Fruit fly (Drosophila melanogaster): Measurements from ENCODE around the gene Prps.
A peak's percentile ranks its signal among the peaks of the same experiment; 100 is the strongest.

Prps gene

dm6 chr3L:9713828-9714536 is 17.5 kb upstream of the Prps start, which contains the start of gene vsg (continued):
- TF ChIP-seq CG12299 (tag; optimal IDR thresholded peaks at IDR 0.05) (peak; percentile 29), CG13775 (GFP tag; optimal IDR thresholded peaks at IDR 0.05) (peak; percentile 91), CG5180 (GFP tag; optimal IDR thresholded peaks at IDR 0.05) (peak; percentile 35), CG9437 (GFP tag; optimal IDR thresholded peaks at IDR 0.05) (peak; percentile 87), CG3838 (GFP tag; optimal IDR thresholded peaks at IDR 0.05) (no peak), lmd (GFP tag; IDR thresholded peaks at IDR 0.05) (peak; percentile 74), Trl (optimal IDR thresholded peaks at IDR 0.05) (no peak), Trl (GFP tag; optimal IDR thresholded peaks at IDR 0.05) (peak; percentile 28), CG30431 (GFP tag; optimal IDR thresholded peaks at IDR 0.05) (peak; percentile 62), CG7357 (GFP tag; IDR thresholded peaks at IDR 0.05) (peak; percentile 81; the same call in 2 of the 3 replicates), ttk (GFP tag; IDR thresholded peaks at IDR 0.05) (peak; percentile 66), CG2116 (GFP tag; optimal IDR thresholded peaks at IDR 0.05) (peak; percentile 67), CG31441 (GFP tag; IDR thresholded peaks at IDR 0.05) (peak; percentile 94), Meics (GFP tag; optimal IDR thresholded peaks at IDR 0.05) (peak; percentile 85), CG11504 (tag; optimal IDR thresholded peaks at IDR 0.05) (peak; percentile 89), ase (GFP tag; IDR thresholded peaks at IDR 0.05) (peak; percentile 19; the same call in 1 of the 3 replicates), HLHmδ (GFP tag; optimal IDR thresholded peaks at IDR 0.05) (peak; percentile 10), HmgZ (tag; optimal IDR thresholded peaks at IDR 0.05) (peak; percentile 34), CG12769 (tag; optimal IDR thresholded peaks at IDR 0.05) (no peak), dmrt11E (tag; optimal IDR thresholded peaks at IDR 0.05) (peak; percentile 83), CG2120 (GFP tag; optimal IDR thresholded peaks at IDR 0.05) (peak; percentile 78), Awh (GFP tag; IDR thresholded peaks at IDR 0.05) (0 out of 2 replicates have a peak, but pooled peaks have one; percentile 18), p53 (GFP tag; optimal IDR thresholded peaks at IDR 0.05) (peak; percentile 14), Nf-YB (GFP tag; optimal IDR thresholded peaks at IDR 0.05) (peak; percentile 72), crc (GFP tag; optimal IDR thresholded peaks at IDR 0.05) (no peak), CG10462 (GFP tag; optimal IDR thresholded peaks at IDR 0.05) (peak; percentile 63), sima (GFP tag; optimal IDR thresholded peaks at IDR 0.05) (no peak), CG34376 (GFP tag; optimal IDR thresholded peaks at IDR 0.05) (no peak), Xrp1 (GFP tag; IDR thresholded peaks at IDR 0.05) (peak; percentile 59), ewg (GFP tag; optimal IDR thresholded peaks at IDR 0.05) (peak; percentile 59), dati (GFP tag; IDR thresholded peaks at IDR 0.05) (no peak), D19A (tag; optimal IDR thresholded peaks at IDR 0.05) (peak; percentile 78), CG4730 (GFP tag; IDR thresholded peaks at IDR 0.05) (peak; percentile 57; the same call in 1 of the 2 replicates), Ets65A (GFP tag) (peak; percentile 95), cas (GFP tag; IDR thresholded peaks at IDR 0.05) (peak; percentile 29; the same call in 1 of the 2 replicates), CG15479 (GFP tag; optimal IDR thresholded peaks at IDR 0.05) (no peak), Opbp (GFP tag; IDR thresholded peaks at IDR 0.05; ENCODE audit: partially characterized antibody) (peak; percentile 93), CG8478 (optimal IDR thresholded peaks at IDR 0.05) (no peak), CG10366 (GFP tag; IDR thresholded peaks at IDR 0.05) (peak; percentile 60; the same call in 1 of the 2 replicates), ci (GFP tag; IDR thresholded peaks at IDR 0.05) (peak; percentile 16; the same call in 2 of the 3 replicates), CG10209 (GFP tag; optimal IDR thresholded peaks at IDR 0.05) (peak; percentile 82), bowl (GFP tag; IDR thresholded peaks at IDR 0.05) (no peak), slp2 (GFP tag; optimal IDR thresholded peaks at IDR 0.05) (peak; percentile 0), Fer2 (tag; optimal IDR thresholded peaks at IDR 0.05) (peak; percentile 72), CG8359 (GFP tag; optimal IDR thresholded peaks at IDR 0.05; ENCODE audit: borderline replicate concordance) (peak; percentile 3), dysf (GFP tag; IDR thresholded peaks at IDR 0.05) (peak; percentile 78), Sox100B (GFP tag; optimal IDR thresholded peaks at IDR 0.05) (peak; percentile 4), zfh2 (GFP tag; optimal IDR thresholded peaks at IDR 0.05) (peak; percentile 67), CG2129 (GFP tag; IDR thresholded peaks at IDR 0.05; ENCODE audit: partially characterized antibody) (peak; percentile 57; the same call in 1 of the 2 replicates), Bdp1 (GFP tag; optimal IDR thresholded peaks at IDR 0.05) (no peak)

Measured in whole organism, embryonic.